Worm (Caenorhabditis elegans) whole organism, L4 larva: ENCODE results near the gene F08G12.11.

Source experiments
- F37D6.2 ChIP-seq: sonication (generic microtip); optimal IDR thresholded peaks from 2 replicates; lab custom pipeline; 2016; ENCODE audit warnings: mild to moderate bottlenecking, missing genetic modification characterization, missing compliant biosample characterization
- T20F7.1 ChIP-seq: fragments of 200-800 bp; sonication (Bioruptor generic); optimal IDR thresholded peaks from 2 replicates; lab custom pipeline; 2018; ENCODE audit warnings: mild to moderate bottlenecking, missing genetic modification characterization, missing compliant biosample characterization
- Y75B8A.6 ChIP-seq: fragments of 200-800 bp; sonication (Bioruptor generic); IDR thresholded peaks from 2 replicates; pipeline ENCODE4 v1.3.6; 2022; ENCODE audit warnings: missing genetic modification reagents, missing genetic modification characterization, missing compliant biosample characterization
- ZK337.2 ChIP-seq: fragments of 200-800 bp; sonication (Bioruptor generic); IDR thresholded peaks from 2 replicates; pipeline ENCODE4 v1.3.6; 2022; ENCODE audit warnings: missing genetic modification reagents, missing genetic modification characterization, missing compliant biosample characterization
- ZK546.5 ChIP-seq, 2 experiments: sonication (generic microtip); optimal IDR thresholded peaks; 2 replicates each; lab custom pipeline; 2017; ENCODE audit warnings: missing biosample characterization in 2 of 2, missing genetic modification characterization in 2 of 2
- arid-1 ChIP-seq: fragments of 200-800 bp; sonication (Bioruptor generic); conservative IDR thresholded peaks from 2 replicates; pipeline ENCODE4 v1.3.6; 2022; ENCODE audit warnings: missing genetic modification reagents, missing genetic modification characterization, missing compliant biosample characterization
- attf-4 ChIP-seq: sonication (generic microtip); optimal IDR thresholded peaks from 3 replicates; lab custom pipeline; 2017; ENCODE audit warnings: missing biosample characterization, missing genetic modification characterization
- ceh-28 ChIP-seq: fragments of 150-350 bp; optimal IDR thresholded peaks from 2 replicates; lab custom pipeline; 2014; ENCODE audit warnings: missing biosample characterization, missing genetic modification reagents, missing genetic modification characterization
- ceh-32 ChIP-seq: sonication (generic microtip); optimal IDR thresholded peaks from 2 replicates; lab custom pipeline; 2016; ENCODE audit warnings: mild to moderate bottlenecking, missing genetic modification characterization, missing compliant biosample characterization; ENCODE audit not compliant: poor library complexity
- ceh-44 ChIP-seq: fragments of 200-800 bp; sonication (Bioruptor generic); IDR thresholded peaks from 2 replicates; pipeline ENCODE4 v1.3.6; 2022; ENCODE audit warnings: missing genetic modification reagents, missing genetic modification characterization, missing compliant biosample characterization
- ceh-62 ChIP-seq: sonication (generic microtip); optimal IDR thresholded peaks from 2 replicates; lab custom pipeline; 2017; ENCODE audit warnings: missing biosample characterization, missing genetic modification characterization
- ceh-82 ChIP-seq: sonication (generic microtip); optimal IDR thresholded peaks from 2 replicates; lab custom pipeline; 2017; ENCODE audit warnings: missing biosample characterization, missing genetic modification characterization
- ces-1 ChIP-seq: fragments of 150-350 bp; sonication (generic microtip); optimal IDR thresholded peaks from 4 replicates; lab custom pipeline; 2014; ENCODE audit warnings: missing biosample characterization, missing genetic modification reagents, missing genetic modification characterization
- ctbp-1 ChIP-seq: fragments of 200-800 bp; sonication (Bioruptor generic); IDR thresholded peaks from 2 replicates; pipeline ENCODE4 v1.3.6; 2022; ENCODE audit warnings: missing genetic modification reagents, missing genetic modification characterization, missing compliant biosample characterization
- daf-16 ChIP-seq, 3 experiments: sonication (generic microtip); optimal IDR thresholded peaks; 2 replicates each; lab custom pipeline; 2016 to 2017; ENCODE audit warnings: missing genetic modification characterization in 3 of 3, missing genetic modification reagents in 3 of 3, mild to moderate bottlenecking in 2 of 3, missing compliant biosample characterization in 2 of 3, missing biosample characterization in 1 of 3, moderate library complexity in 1 of 3
- daf-19 ChIP-seq: fragments of 200-800 bp; sonication (Bioruptor generic); conservative IDR thresholded peaks from 2 replicates; pipeline ENCODE4 v1.3.6; 2022; ENCODE audit warnings: missing genetic modification characterization, missing compliant biosample characterization
- dmd-6 ChIP-seq: fragments of 200-800 bp; sonication (Bioruptor generic); IDR thresholded peaks from 2 replicates; pipeline ENCODE4 v1.3.6; 2022; ENCODE audit warnings: missing genetic modification reagents, missing genetic modification characterization, missing compliant biosample characterization
- dmd-8 ChIP-seq: fragments of 200-800 bp; sonication (Bioruptor generic); IDR thresholded peaks from 2 replicates; pipeline ENCODE4 v1.3.6; 2022; ENCODE audit warnings: missing genetic modification characterization, missing compliant biosample characterization
- dve-1 ChIP-seq: sonication (generic microtip); optimal IDR thresholded peaks from 2 replicates; lab custom pipeline; 2017; ENCODE audit warnings: antibody characterized with exemption, mild to moderate bottlenecking, missing genetic modification characterization, missing compliant biosample characterization; ENCODE audit not compliant: insufficient read depth
- fkh-10 ChIP-seq: fragments of 150-350 bp; optimal IDR thresholded peaks from 2 replicates; lab custom pipeline; 2014; ENCODE audit warnings: missing biosample characterization, missing genetic modification reagents, missing genetic modification characterization
- fos-1 ChIP-seq: fragments of 150-350 bp; optimal IDR thresholded peaks from 2 replicates; lab custom pipeline; 2014; ENCODE audit warnings: missing biosample characterization, missing genetic modification characterization
- hlh-30 ChIP-seq: sonication (generic microtip); optimal IDR thresholded peaks from 2 replicates; lab custom pipeline; 2017; ENCODE audit warnings: antibody characterized with exemption, mild to moderate bottlenecking, missing genetic modification characterization, missing compliant biosample characterization; ENCODE audit not compliant: insufficient read depth
- hmg-1.1 ChIP-seq: fragments of 200-800 bp; sonication (Bioruptor generic); IDR thresholded peaks from 2 replicates; pipeline ENCODE4 v1.3.6; 2022; ENCODE audit warnings: missing genetic modification reagents, missing genetic modification characterization, missing compliant biosample characterization
- jun-1 ChIP-seq: fragments of 150-350 bp; optimal IDR thresholded peaks from 2 replicates; lab custom pipeline; 2014; ENCODE audit warnings: missing biosample characterization, missing genetic modification reagents, missing genetic modification characterization
- lim-7 ChIP-seq: fragments of 200-800 bp; sonication (Bioruptor generic); IDR thresholded peaks from 2 replicates; pipeline ENCODE4 v1.3.6; 2022; ENCODE audit warnings: missing genetic modification characterization, missing compliant biosample characterization
- lin-13 ChIP-seq: fragments of 150-350 bp; optimal IDR thresholded peaks from 2 replicates; lab custom pipeline; 2014; ENCODE audit warnings: missing biosample characterization, missing genetic modification reagents, missing genetic modification characterization
- lin-38 ChIP-seq: fragments of 200-800 bp; sonication (Bioruptor generic); IDR thresholded peaks from 2 replicates; pipeline ENCODE4 v1.3.6; 2022; ENCODE audit warnings: missing genetic modification reagents, missing genetic modification characterization, missing compliant biosample characterization
- lin-39 ChIP-seq: fragments of 150-350 bp; optimal IDR thresholded peaks from 2 replicates; lab custom pipeline; 2014; ENCODE audit warnings: missing biosample characterization, missing genetic modification reagents, missing genetic modification characterization
- mdt-29 ChIP-seq: fragments of 200-800 bp; sonication (Bioruptor generic); IDR thresholded peaks from 2 replicates; pipeline ENCODE4 v1.3.6; 2022; ENCODE audit warnings: missing genetic modification reagents, missing genetic modification characterization, missing compliant biosample characterization
- mes-2 ChIP-seq: sonication (generic microtip); optimal IDR thresholded peaks from 2 replicates; lab custom pipeline; 2016; ENCODE audit warnings: missing genotype, mild to moderate bottlenecking, missing genetic modification characterization, missing compliant biosample characterization; ENCODE audit not compliant: poor library complexity, severe bottlenecking
- nhr-10 ChIP-seq: fragments of 150-350 bp; optimal IDR thresholded peaks from 2 replicates; lab custom pipeline; 2014; ENCODE audit warnings: missing biosample characterization, missing genetic modification characterization
- nhr-11 ChIP-seq: fragments of 150-350 bp; optimal IDR thresholded peaks from 2 replicates; lab custom pipeline; 2014; ENCODE audit warnings: missing biosample characterization, missing genetic modification characterization
- nhr-41 ChIP-seq: fragments of 200-800 bp; sonication (Bioruptor generic); IDR thresholded peaks from 2 replicates; pipeline ENCODE4 v1.3.6; 2022; ENCODE audit warnings: missing genetic modification reagents, missing genetic modification characterization, missing compliant biosample characterization
- nhr-42 ChIP-seq: fragments of 200-800 bp; sonication (Bioruptor generic); IDR thresholded peaks from 2 replicates; pipeline ENCODE4 v1.3.6; 2022; ENCODE audit warnings: missing genetic modification characterization, missing compliant biosample characterization
- nhr-48 ChIP-seq: sonication (generic microtip); optimal IDR thresholded peaks from 2 replicates; lab custom pipeline; 2016; ENCODE audit warnings: mild to moderate bottlenecking, missing genetic modification characterization, missing compliant biosample characterization
- nhr-6 ChIP-seq: fragments of 150-350 bp; optimal IDR thresholded peaks from 2 replicates; lab custom pipeline; 2014; ENCODE audit warnings: missing biosample characterization, missing genetic modification characterization
- nhr-76 ChIP-seq: fragments of 150-350 bp; optimal IDR thresholded peaks from 2 replicates; lab custom pipeline; 2014; ENCODE audit warnings: missing biosample characterization, missing genetic modification characterization
- nhr-77 ChIP-seq: fragments of 150-350 bp; optimal IDR thresholded peaks from 2 replicates; lab custom pipeline; 2014; ENCODE audit warnings: missing biosample characterization, missing genetic modification characterization
- rbr-2 ChIP-seq: sonication (generic microtip); optimal IDR thresholded peaks from 2 replicates; lab custom pipeline; 2016; ENCODE audit warnings: missing genotype, missing genetic modification characterization, missing compliant biosample characterization
- saeg-2 ChIP-seq: fragments of 200-800 bp; sonication (Bioruptor generic); IDR thresholded peaks from 2 replicates; pipeline ENCODE4 v1.3.6; 2022; ENCODE audit warnings: missing genetic modification reagents, missing genetic modification characterization, missing compliant biosample characterization
- set-16 ChIP-seq: fragments of 200-800 bp; sonication (Bioruptor generic); IDR thresholded peaks from 2 replicates; pipeline ENCODE4 v1.3.6; 2022; ENCODE audit warnings: missing genetic modification reagents, missing genetic modification characterization, missing compliant biosample characterization
- spr-1 ChIP-seq: sonication (generic microtip); optimal IDR thresholded peaks from 2 replicates; lab custom pipeline; 2016; ENCODE audit warnings: mild to moderate bottlenecking, missing genetic modification characterization, missing compliant biosample characterization
- unc-130 ChIP-seq: sonication (generic microtip); optimal IDR thresholded peaks from 2 replicates; lab custom pipeline; 2016; ENCODE audit warnings: missing genetic modification reagents, missing genetic modification characterization, missing compliant biosample characterization
- zfp-2 ChIP-seq: sonication (generic microtip); optimal IDR thresholded peaks from 2 replicates; lab custom pipeline; 2016; ENCODE audit warnings: mild to moderate bottlenecking, missing genetic modification characterization, missing compliant biosample characterization
- ztf-7 ChIP-seq: fragments of 150-350 bp; optimal IDR thresholded peaks from 2 replicates; lab custom pipeline; 2014; ENCODE audit warnings: missing biosample characterization, missing genetic modification characterization

F08G12.11 gene

ce11 chrX:11307056-11307455 is 8.3 kb downstream of the F08G12.11 start, which contains the start of gene vhl-1:
Gene vhl-1 (plus strand): TSS chrX:11307356.
- no peak for TF ChIP-seq ceh-44 (GFP tag; lab: Robert Waterston, UW)
- no peak for TF ChIP-seq unc-130 (GFP tag; lab: Kevin White, UChicago)
- peak; percentile 54 for TF ChIP-seq mes-2 (tag; lab: Kevin White, UChicago)
- TF ChIP-seq dmd-6 (GFP tag; lab: Robert Waterston, UW), result no peak
- no peak for TF ChIP-seq attf-4
- TF ChIP-seq ceh-62, result no peak
- no peak for TF ChIP-seq F37D6.2 (tag; lab: Kevin White, UChicago)
- no peak for TF ChIP-seq zfp-2 (tag; lab: Kevin White, UChicago)
- TF ChIP-seq set-16 (GFP tag; lab: Robert Waterston, UW), result no peak
- TF ChIP-seq nhr-41 (GFP tag; lab: Robert Waterston, UW), result no peak
- TF ChIP-seq hmg-1.1 (GFP tag; lab: Robert Waterston, UW), result 0 out of 2 replicates have a peak, but pooled peaks have one; percentile 11

DNA sequence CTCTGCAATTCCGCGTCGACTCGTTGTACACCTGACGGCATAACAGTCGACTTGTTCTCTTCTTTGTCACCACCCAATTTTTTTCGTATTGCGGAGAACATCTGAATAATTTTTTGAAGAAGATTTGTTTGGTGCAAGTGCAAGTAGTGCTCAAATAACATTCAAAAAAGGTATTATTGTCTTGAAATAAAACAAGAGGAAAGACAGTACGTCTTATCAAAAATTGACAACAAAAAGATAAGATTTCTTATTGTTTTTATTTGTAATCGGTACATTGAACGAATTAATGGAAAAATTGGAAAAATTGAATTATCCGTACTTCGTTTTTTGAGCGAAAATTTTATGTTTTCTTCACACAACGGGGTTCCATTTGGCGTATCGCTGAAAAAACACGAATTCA is 9.6 kb downstream of the F08G12.11 start, which contains the start of gene F08G12.1:
Gene F08G12.1 (minus strand): TSS at position 101 of the 400 bp plus-strand sequence.
- TF ChIP-seq lin-39 (no peak), ctbp-1 (GFP tag; lab: Robert Waterston, UW) (no peak), mdt-29 (GFP tag; lab: Robert Waterston, UW) (no peak), nhr-42 (GFP tag; lab: Robert Waterston, UW) (no peak), ceh-82 (tag; lab: Kevin White, UChicago) (no peak), lin-13 (no peak), saeg-2 (GFP tag; lab: Robert Waterston, UW) (no peak), nhr-10 (tag; lab: Kevin White, UChicago) (no peak), nhr-48 (no peak), nhr-6 (tag; lab: Kevin White, UChicago) (no peak), dmd-8 (GFP tag; lab: Robert Waterston, UW) (no peak), mes-2 (tag; lab: Kevin White, UChicago) (no peak)

DNA sequence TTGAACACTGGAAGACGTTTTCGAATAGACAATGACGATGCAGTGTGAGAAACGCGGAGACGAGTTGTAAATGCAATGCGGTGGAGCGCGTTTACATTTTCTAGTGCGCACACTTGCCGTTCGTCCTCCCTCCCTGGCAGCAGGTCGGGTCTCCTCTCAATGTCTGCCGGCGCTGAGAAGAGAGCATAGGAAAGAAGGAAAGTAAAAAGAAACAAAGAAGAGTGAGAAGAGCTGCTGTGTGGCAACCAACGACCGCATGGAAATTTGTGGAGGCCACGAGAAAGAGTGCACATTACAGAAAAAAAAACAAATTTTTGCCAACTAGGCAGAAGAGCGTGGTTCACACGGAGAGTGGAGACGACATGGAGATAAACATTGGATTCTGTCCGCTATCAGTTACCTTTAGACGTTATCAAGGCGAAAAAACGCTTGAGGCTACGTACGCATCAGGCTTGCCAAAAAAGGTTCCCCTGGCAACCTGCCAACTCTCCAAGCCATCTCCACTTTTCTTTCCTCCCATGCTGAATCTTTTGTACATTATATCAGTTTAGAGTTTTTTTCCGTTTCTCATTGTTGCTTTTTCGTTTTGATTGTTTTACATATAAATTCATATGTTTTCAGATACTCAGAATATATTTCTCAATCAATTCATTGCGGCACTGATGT is 15.6 kb downstream of the F08G12.11 start, which contains the start of the genes snrp-40.1 and F08G12.3:
Gene snrp-40.1 (minus strand): TSS at position 143 of the 666 bp plus-strand sequence.
Gene F08G12.3 (plus strand): TSS at position 616 of the 666 bp plus-strand sequence.
- TF ChIP-seq nhr-41 (GFP tag; lab: Robert Waterston, UW) (no peak), T20F7.1 (GFP tag; lab: Kevin White, UChicago) (peak; percentile 14), daf-16 (GFP tag; optimal IDR thresholded peaks at IDR 0.05; lab: Kevin White, UChicago) (peak in 1 of 2 experiments; percentile 59), daf-16 (tag; optimal IDR thresholded peaks at IDR 0.05; lab: Kevin White, UChicago) (peak; percentile 83), Y75B8A.6 (GFP tag; lab: Robert Waterston, UW) (no peak), ZK546.5 (tag; optimal IDR thresholded peaks at IDR 0.05; lab: Kevin White, UChicago) (no peak), ceh-44 (GFP tag; lab: Robert Waterston, UW) (no peak), dve-1 (peak; percentile 89), arid-1 (GFP tag; lab: Robert Waterston, UW) (peak; percentile 47; the same call in 1 of the 2 replicates), lim-7 (no peak), daf-19 (GFP tag; lab: Robert Waterston, UW) (no peak), set-16 (GFP tag; lab: Robert Waterston, UW) (no peak; the same call in none of the 2 replicates), fkh-10 (peak; percentile 90), spr-1 (tag; lab: Kevin White, UChicago) (peak; percentile 35), ceh-62 (no peak), nhr-77 (tag; lab: Kevin White, UChicago) (peak; percentile 78), ceh-32 (tag; lab: Kevin White, UChicago) (no peak), lin-38 (GFP tag; lab: Robert Waterston, UW) (peak; percentile 93), jun-1 (tag; lab: Kevin White, UChicago) (peak; percentile 14), mes-2 (tag; lab: Kevin White, UChicago) (peak; percentile 88), nhr-11 (tag; lab: Kevin White, UChicago) (peak; percentile 94), zfp-2 (tag; lab: Kevin White, UChicago) (no peak), ces-1 (GFP tag; lab: Kevin White, UChicago) (no peak), ctbp-1 (GFP tag; lab: Robert Waterston, UW) (no peak; the same call in 1 of the 2 replicates), rbr-2 (tag; lab: Kevin White, UChicago) (peak; percentile 89), ztf-7 (tag; lab: Kevin White, UChicago) (no peak), fos-1 (no peak), ZK337.2 (GFP tag; lab: Robert Waterston, UW) (no peak), hlh-30 (peak; percentile 90), nhr-76 (tag; lab: Kevin White, UChicago) (no peak), ceh-28 (tag; lab: Kevin White, UChicago) (no peak)
